Worm (Caenorhabditis elegans) whole organism, midembryonic: ENCODE results near the gene clec-118.

Experiments
- cog-1 ChIP-seq: sonication (generic microtip); optimal IDR thresholded peaks from 2 replicates; lab custom pipeline; 2016; ENCODE audit warnings: missing genetic modification characterization, missing compliant biosample characterization
- flt-1 ChIP-seq: fragments of 200-800 bp; sonication (Bioruptor generic); IDR thresholded peaks from 2 replicates; pipeline ENCODE4 v1.3.6; 2022; ENCODE audit warnings: missing genetic modification characterization, missing compliant biosample characterization
- klf-2 ChIP-seq: fragments of 200-800 bp; sonication (Bioruptor generic); conservative IDR thresholded peaks from 2 replicates; pipeline ENCODE4 v1.3.6; 2022; ENCODE audit warnings: missing genetic modification reagents, missing genetic modification characterization, missing compliant biosample characterization
- ref-1 ChIP-seq: fragments of 200-800 bp; sonication (Bioruptor generic); conservative IDR thresholded peaks from 2 replicates; pipeline ENCODE4 v1.3.6; 2022; ENCODE audit warnings: missing genetic modification reagents, missing genetic modification characterization, missing compliant biosample characterization
- tab-1 ChIP-seq: fragments of 200-800 bp; sonication (Bioruptor generic); IDR thresholded peaks from 2 replicates; pipeline ENCODE4 v1.3.6; 2022; ENCODE audit warnings: missing genetic modification characterization, missing compliant biosample characterization
- ztf-29 ChIP-seq: fragments of 200-800 bp; sonication (Bioruptor generic); IDR thresholded peaks from 2 replicates; pipeline ENCODE4 v1.3.6; 2022; ENCODE audit warnings: missing genetic modification reagents, missing genetic modification characterization, missing compliant biosample characterization

ce11 chrII:596702-597101 lies 15.6 kb downstream of the clec-118 start:
- no peak for TF ChIP-seq klf-2
- TF ChIP-seq cog-1 (tag; lab: Kevin White, UChicago): no peak
- TF ChIP-seq tab-1 (GFP tag; lab: Robert Waterston, UW): no peak
- TF ChIP-seq ztf-29 (GFP tag; lab: Robert Waterston, UW): no peak
- no peak for TF ChIP-seq flt-1 (GFP tag; lab: Robert Waterston, UW)
- no peak for TF ChIP-seq ref-1 (GFP tag; lab: Robert Waterston, UW)
